Fruit fly (Drosophila melanogaster): ENCODE measurements around the gene CG10011.

Gene CG10011

DNA sequence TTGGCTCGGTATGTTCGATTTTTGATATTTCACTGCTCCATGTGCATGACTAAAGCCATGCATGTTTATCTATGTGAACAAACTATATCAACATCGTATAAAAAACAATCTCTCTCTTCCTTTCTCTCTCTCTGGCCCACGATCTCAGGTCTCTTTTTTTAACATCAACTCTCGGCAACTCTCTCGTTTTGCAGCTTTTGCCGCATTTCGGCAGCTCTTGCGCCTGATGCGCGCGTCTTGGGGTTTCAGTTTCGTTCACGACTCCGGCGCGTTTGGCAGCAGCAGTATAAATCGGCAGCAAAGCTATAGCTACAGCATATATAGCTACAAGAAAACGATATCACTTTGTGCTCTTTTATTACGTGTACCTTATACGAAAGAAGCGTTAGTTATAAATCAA lies 39.9 kb upstream of the CG10011 start, which contains the start of gene snu:
TSS of gene snu (plus strand) at position 254 of the 400 bp plus-strand sequence.
- TF ChIP-seq Sp1 (GFP tag; optimal IDR thresholded peaks at IDR 0.05) (peak; percentile 13), dl (GFP tag; optimal IDR thresholded peaks at IDR 0.05; ENCODE audit: insufficient read depth in 1 of 2, partially characterized antibody in 2 of 2) (peak in 1 of 2 experiments; percentile 25), lola (GFP tag; optimal IDR thresholded peaks at IDR 0.05) (no peak), Rel (GFP tag; optimal IDR thresholded peaks at IDR 0.05) (no peak), Rel (tag; optimal IDR thresholded peaks at IDR 0.05) (peak; percentile 3), h (GFP tag; optimal IDR thresholded peaks at IDR 0.05) (peak; percentile 3)

DNA sequence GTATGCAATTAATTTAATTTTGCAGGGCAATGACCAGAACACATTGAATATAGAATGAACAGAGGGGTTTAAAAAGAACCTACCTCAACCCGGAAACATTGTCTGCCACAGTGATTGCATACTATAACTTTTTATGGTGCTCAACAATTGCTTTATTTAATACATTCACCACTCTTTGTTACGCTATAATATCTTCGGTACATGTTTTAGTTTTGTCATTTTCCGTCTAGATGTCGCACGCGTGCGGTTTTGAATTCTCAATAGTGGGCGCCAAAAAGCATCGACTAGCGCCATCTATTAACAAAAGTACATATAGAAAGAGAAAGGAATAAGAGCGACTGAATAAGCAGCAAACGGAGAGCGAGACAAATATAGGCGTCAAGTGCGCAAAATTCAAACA lies 37.2 kb upstream of the CG10011 start:
- no peak for TF ChIP-seq woc (GFP tag; optimal IDR thresholded peaks at IDR 0.05)
- TF ChIP-seq dsf (GFP tag; optimal IDR thresholded peaks at IDR 0.05; ENCODE audit: borderline replicate concordance), result peak; percentile 60
- no peak for TF ChIP-seq Rel (GFP tag; optimal IDR thresholded peaks at IDR 0.05)
- TF ChIP-seq Rel (tag; optimal IDR thresholded peaks at IDR 0.05), result peak; percentile 21
- TF ChIP-seq Hnf4 (GFP tag; optimal IDR thresholded peaks at IDR 0.05), result peak; percentile 78
- no peak for TF ChIP-seq Vsx2 (GFP tag; optimal IDR thresholded peaks at IDR 0.05; ENCODE audit: partially characterized antibody)
- peak; percentile 66 for TF ChIP-seq ey (GFP tag; optimal IDR thresholded peaks at IDR 0.05)
- TF ChIP-seq sage (GFP tag; optimal IDR thresholded peaks at IDR 0.05), result no peak
- TF ChIP-seq Myc (optimal IDR thresholded peaks at IDR 0.05), result peak; percentile 95
- peak; percentile 73 for TF ChIP-seq OdsH (GFP tag; optimal IDR thresholded peaks at IDR 0.05)
- TF ChIP-seq tai (GFP tag; optimal IDR thresholded peaks at IDR 0.05), result peak; percentile 85
- TF ChIP-seq Dif (GFP tag; optimal IDR thresholded peaks at IDR 0.05; ENCODE audit: partially characterized antibody), result no peak
- peak; percentile 83 for TF ChIP-seq h (GFP tag; optimal IDR thresholded peaks at IDR 0.05)
- peak; percentile 72 for TF ChIP-seq rgr (GFP tag; optimal IDR thresholded peaks at IDR 0.05)
- TF ChIP-seq fru (GFP tag; optimal IDR thresholded peaks at IDR 0.05), result peak; percentile 71
- no peak for TF ChIP-seq N (GFP tag; optimal IDR thresholded peaks at IDR 0.05)
- TF ChIP-seq CG32264 (GFP tag; optimal IDR thresholded peaks at IDR 0.05), result no peak
- peak; percentile 62 for TF ChIP-seq psq (GFP tag; optimal IDR thresholded peaks at IDR 0.05)
- TF ChIP-seq jim (GFP tag; optimal IDR thresholded peaks at IDR 0.05), result no peak
- TF ChIP-seq HLH106 (tag; optimal IDR thresholded peaks at IDR 0.05), result peak; percentile 69
- no peak for TF ChIP-seq GATAd (GFP tag; optimal IDR thresholded peaks at IDR 0.05)
- TF ChIP-seq Hr78 (GFP tag; optimal IDR thresholded peaks at IDR 0.05), result no peak
- TF ChIP-seq Abd-B (GFP tag; optimal IDR thresholded peaks at IDR 0.05), result no peak
- peak; percentile 52 for TF ChIP-seq CG9705 (GFP tag; optimal IDR thresholded peaks at IDR 0.05)
- peak; percentile 76 for TF ChIP-seq Hr83 (GFP tag; optimal IDR thresholded peaks at IDR 0.05; ENCODE audit: poor library complexity, severe bottlenecking)
- peak; percentile 65 for TF ChIP-seq Jra (GFP tag; optimal IDR thresholded peaks at IDR 0.05)
- TF ChIP-seq sv (GFP tag; optimal IDR thresholded peaks at IDR 0.05), result peak; percentile 37
- no peak for TF ChIP-seq dl (GFP tag; optimal IDR thresholded peaks at IDR 0.05; ENCODE audit: insufficient read depth in 1 of 2, partially characterized antibody in 2 of 2)
- TF ChIP-seq Mio (GFP tag; optimal IDR thresholded peaks at IDR 0.05), result no peak
- TF ChIP-seq usp (GFP tag; optimal IDR thresholded peaks at IDR 0.05), result no peak
- peak; percentile 80 for TF ChIP-seq br (GFP tag; optimal IDR thresholded peaks at IDR 0.05)
- TF ChIP-seq Dfd (GFP tag; optimal IDR thresholded peaks at IDR 0.05), result no peak
- TF ChIP-seq Sp1 (GFP tag; optimal IDR thresholded peaks at IDR 0.05), result no peak
- no peak for TF ChIP-seq pan (optimal IDR thresholded peaks at IDR 0.05)
- peak in 1 of 2 experiments; percentile 83 for TF ChIP-seq foxo (GFP tag; optimal IDR thresholded peaks at IDR 0.05)
- TF ChIP-seq dmrt93B (GFP tag; optimal IDR thresholded peaks at IDR 0.05), result peak; percentile 64
- TF ChIP-seq brk (GFP tag; optimal IDR thresholded peaks at IDR 0.05), result peak; percentile 48
- peak; percentile 37 for TF ChIP-seq CrebA (GFP tag; optimal IDR thresholded peaks at IDR 0.05; ENCODE audit: borderline replicate concordance)
- no peak for TF ChIP-seq lola (GFP tag; optimal IDR thresholded peaks at IDR 0.05)

DNA sequence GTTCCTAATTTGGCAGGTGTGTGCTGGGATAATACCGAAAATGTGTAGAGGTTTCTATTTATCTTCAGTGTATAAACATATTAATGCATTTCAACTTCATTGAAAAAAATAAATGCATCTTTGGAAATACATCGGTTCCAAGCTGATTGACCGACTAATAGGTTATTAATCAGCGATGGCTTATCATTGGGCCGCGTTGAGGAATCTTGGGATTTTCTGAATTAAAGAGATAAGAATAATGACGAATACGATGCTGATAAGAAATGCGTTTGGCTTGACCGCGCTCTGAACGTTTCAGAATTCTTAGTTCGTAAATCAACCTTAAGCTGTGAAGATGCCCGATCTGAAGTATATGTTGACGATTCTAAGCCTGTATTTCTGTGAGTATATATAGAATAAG lies 35.5 kb upstream of the CG10011 start, which contains the start of gene Sid:
TSS of gene Sid (plus strand) at position 301 of the 400 bp plus-strand sequence.
- TF ChIP-seq Rel (GFP tag; optimal IDR thresholded peaks at IDR 0.05) (no peak), Rel (tag; optimal IDR thresholded peaks at IDR 0.05) (peak; percentile 90), CG32264 (GFP tag; optimal IDR thresholded peaks at IDR 0.05) (no peak), sage (GFP tag; optimal IDR thresholded peaks at IDR 0.05) (no peak), foxo (GFP tag; optimal IDR thresholded peaks at IDR 0.05) (no peak), N (GFP tag; optimal IDR thresholded peaks at IDR 0.05) (no peak)
